Fruit fly (Drosophila melanogaster) whole organism, prepupa: Measurements from ENCODE around the gene IleRS-m.

ENCODE experiments used
- CG16779 ChIP-seq: fragments of 200-800 bp; sonication (Bioruptor generic); optimal IDR thresholded peaks from 3 replicates; lab custom pipeline; 2017; ENCODE audit warnings: missing biosample characterization, mild to moderate bottlenecking, missing genetic modification characterization
- CG6163 ChIP-seq: fragments of 200-800 bp; sonication (Bioruptor generic); IDR thresholded peaks from 3 replicates; pipeline ENCODE4 v1.3.6; 2022; ENCODE audit warnings: missing biosample characterization, missing genetic modification characterization
- CG7368 ChIP-seq: fragments of 200-800 bp; sonication (Bioruptor generic); optimal IDR thresholded peaks from 3 replicates; lab custom pipeline; 2016; ENCODE audit warnings: missing biosample characterization, missing genetic modification characterization
- Eip93F ChIP-seq: fragments of 200-800 bp; sonication (Bioruptor generic); optimal IDR thresholded peaks from 2 replicates; lab custom pipeline; 2016; ENCODE audit warnings: missing biosample characterization, mild to moderate bottlenecking, missing genetic modification characterization
- Hr4 ChIP-seq: fragments of 200-800 bp; sonication (Bioruptor generic); optimal IDR thresholded peaks from 3 replicates; lab custom pipeline; 2016; ENCODE audit warnings: missing biosample characterization, missing genetic modification characterization
- Smox ChIP-seq: fragments of 200-800 bp; sonication (Bioruptor generic); optimal IDR thresholded peaks from 3 replicates; lab custom pipeline; 2016; ENCODE audit warnings: missing biosample characterization, missing genetic modification characterization
- dsx ChIP-seq: fragments of 200-800 bp; optimal IDR thresholded peaks from 3 replicates; lab custom pipeline; 2019; ENCODE audit warnings: missing biosample characterization, mild to moderate bottlenecking, missing genetic modification characterization, moderate library complexity; ENCODE audit not compliant: poor library complexity, severe bottlenecking

DNA sequence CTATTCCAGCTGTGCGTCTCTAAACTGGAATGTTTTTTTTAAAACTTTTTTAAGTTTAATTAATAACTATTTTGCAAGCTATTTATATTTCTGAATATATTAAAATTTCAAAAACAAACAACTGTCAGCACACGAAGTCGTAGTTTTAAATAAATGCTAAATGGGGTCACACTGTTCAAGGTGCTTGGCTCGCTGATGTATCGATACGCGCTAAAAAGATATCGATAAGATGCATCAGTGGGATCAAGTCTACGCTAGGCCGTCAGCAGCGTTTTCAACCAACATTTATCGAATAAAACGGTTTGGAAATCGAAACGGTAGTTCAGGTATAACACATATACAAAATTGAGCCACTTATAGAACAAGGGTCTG is 49.2 kb upstream of the IleRS-m start, which contains the start of gene Diap1:
- no peak for TF ChIP-seq Hr4 (GFP tag; lab: Kevin White, UChicago)
- TF ChIP-seq CG6163 (GFP tag; lab: Robert Waterston, UW), result no peak
- TF ChIP-seq dsx (GFP tag; lab: Kevin White, UChicago), result no peak
- TF ChIP-seq Smox (GFP tag; lab: Kevin White, UChicago), result no peak
- TF ChIP-seq CG16779 (tag; lab: Kevin White, UChicago), result no peak
- TF ChIP-seq Eip93F (GFP tag; lab: Kevin White, UChicago), result no peak
- TF ChIP-seq CG7368 (GFP tag; lab: Kevin White, UChicago), result no peak
